Fruit fly (Drosophila melanogaster) whole organism, embryonic: Measurements from ENCODE around the gene thoc7.

Source experiments
- Atf3 ChIP-seq: fragments of 200-800 bp; sonication (Bioruptor generic); optimal IDR thresholded peaks from 3 replicates; lab custom pipeline; 2016; ENCODE audit warnings: missing biosample characterization, missing genetic modification characterization
- CG1024 ChIP-seq: fragments of 200-800 bp; sonication (Bioruptor generic); IDR thresholded peaks from 2 replicates; pipeline ENCODE4 v1.3.6; 2022; ENCODE audit warnings: missing biosample characterization, missing genetic modification characterization
- CG10959 ChIP-seq: fragments of 200-800 bp; sonication (Bioruptor generic); IDR thresholded peaks from 2 replicates; pipeline ENCODE4 v1.3.6; 2022; ENCODE audit warnings: missing biosample characterization, missing genetic modification characterization
- CG11696 ChIP-seq: fragments of 200-800 bp; sonication (Bioruptor generic); IDR thresholded peaks from 2 replicates; pipeline ENCODE4 v1.3.6; 2022; ENCODE audit warnings: missing biosample characterization, missing genetic modification characterization
- CG14441 ChIP-seq: fragments of 200-800 bp; sonication (Bioruptor generic); IDR thresholded peaks from 2 replicates; pipeline ENCODE4 v1.3.6; 2022; ENCODE audit warnings: missing biosample characterization, missing genetic modification characterization
- CG14667 ChIP-seq: fragments of 200-800 bp; sonication (Bioruptor generic); IDR thresholded peaks from 2 replicates; pipeline ENCODE4 v1.3.6; 2022; ENCODE audit warnings: missing biosample characterization, missing genetic modification characterization
- CG14710 ChIP-seq: fragments of 200-800 bp; sonication (Bioruptor generic); optimal IDR thresholded peaks from 3 replicates; lab custom pipeline; 2019; ENCODE audit warnings: missing biosample characterization, mild to moderate bottlenecking, missing genetic modification characterization, moderate library complexity
- CG15696 ChIP-seq: fragments of 200-800 bp; sonication (Bioruptor generic); optimal IDR thresholded peaks from 2 replicates; lab custom pipeline; 2019; ENCODE audit warnings: missing biosample characterization, mild to moderate bottlenecking, missing genetic modification characterization, moderate library complexity
- CG16863 ChIP-seq: fragments of 200-800 bp; sonication (Bioruptor generic); optimal IDR thresholded peaks from 3 replicates; lab custom pipeline; 2016; ENCODE audit warnings: missing biosample characterization, missing genetic modification characterization
- CG17361 ChIP-seq: fragments of 200-800 bp; sonication (Bioruptor generic); IDR thresholded peaks from 3 replicates; pipeline ENCODE4 v1.3.6; 2022; ENCODE audit warnings: missing biosample characterization, missing genetic modification characterization
- CG17385 ChIP-seq: fragments of 200-800 bp; sonication (Bioruptor generic); optimal IDR thresholded peaks from 3 replicates; lab custom pipeline; 2018; ENCODE audit warnings: missing biosample characterization, mild to moderate bottlenecking, missing genetic modification characterization
- CG31224 ChIP-seq: fragments of 200-800 bp; sonication (Bioruptor generic); IDR thresholded peaks from 2 replicates; pipeline ENCODE4 v1.3.6; 2022; ENCODE audit warnings: missing biosample characterization, missing genetic modification characterization
- CG32532 ChIP-seq: fragments of 200-800 bp; sonication (Bioruptor generic); IDR thresholded peaks from 2 replicates; pipeline ENCODE4 v1.3.6; 2022; ENCODE audit warnings: missing biosample characterization, missing genetic modification characterization
- CG3281 ChIP-seq: fragments of 200-800 bp; sonication (Bioruptor generic); optimal IDR thresholded peaks from 3 replicates; lab custom pipeline; 2017; ENCODE audit warnings: missing biosample characterization, mild to moderate bottlenecking, missing genetic modification characterization
- CG33213 ChIP-seq: fragments of 200-800 bp; sonication (Bioruptor generic); optimal IDR thresholded peaks from 3 replicates; lab custom pipeline; 2016; ENCODE audit warnings: missing biosample characterization, missing genetic modification characterization
- CG34224 ChIP-seq: fragments of 200-800 bp; sonication (Bioruptor generic); IDR thresholded peaks from 3 replicates; pipeline ENCODE4 v1.3.6; 2022; ENCODE audit warnings: missing biosample characterization, missing genetic modification characterization; ENCODE audit not compliant: partially characterized antibody
- CG4328 ChIP-seq: fragments of 200-800 bp; sonication (Bioruptor generic); optimal IDR thresholded peaks from 3 replicates; lab custom pipeline; 2017; ENCODE audit warnings: missing biosample characterization, missing genetic modification reagents, missing genetic modification characterization
- CG4424 ChIP-seq: fragments of 200-800 bp; sonication (Bioruptor generic); optimal IDR thresholded peaks from 3 replicates; lab custom pipeline; 2016; ENCODE audit warnings: missing biosample characterization, missing genetic modification characterization
- CG6765 ChIP-seq: fragments of 200-800 bp; sonication (Bioruptor generic); optimal IDR thresholded peaks from 3 replicates; lab custom pipeline; 2017; ENCODE audit warnings: missing biosample characterization, mild to moderate bottlenecking, missing genetic modification characterization
- CG6854 ChIP-seq: fragments of 200-800 bp; sonication (Bioruptor generic); optimal IDR thresholded peaks from 3 replicates; lab custom pipeline; 2017; ENCODE audit warnings: missing biosample characterization, mild to moderate bottlenecking, missing genetic modification characterization
- CG7928 ChIP-seq: fragments of 200-800 bp; sonication (Bioruptor generic); optimal IDR thresholded peaks from 2 replicates; lab custom pipeline; 2017; ENCODE audit warnings: missing biosample characterization, mild to moderate bottlenecking, missing genetic modification characterization
- CG7963 ChIP-seq: fragments of 200-800 bp; sonication (Bioruptor generic); IDR thresholded peaks from 3 replicates; pipeline ENCODE4 v1.3.6; 2022; ENCODE audit warnings: missing biosample characterization, missing genetic modification characterization; ENCODE audit not compliant: partially characterized antibody
- CG8478 ChIP-seq: fragments of >200 bp; optimal IDR thresholded peaks from 2 replicates; lab custom pipeline; 2018
- CG8765 ChIP-seq: fragments of 200-800 bp; sonication (Bioruptor generic); IDR thresholded peaks from 2 replicates; pipeline ENCODE4 v1.3.6; 2022; ENCODE audit warnings: missing biosample characterization, missing genetic modification characterization
- CG9215 ChIP-seq: fragments of 200-800 bp; sonication (Bioruptor generic); IDR thresholded peaks from 2 replicates; pipeline ENCODE4 v1.3.6; 2022; ENCODE audit warnings: missing biosample characterization, missing genetic modification characterization
- CG9932 ChIP-seq: fragments of 200-800 bp; sonication (Bioruptor generic); IDR thresholded peaks from 2 replicates; pipeline ENCODE4 v1.3.6; 2022; ENCODE audit warnings: missing biosample characterization, missing genetic modification characterization
- CHES-1-like ChIP-seq: fragments of 200-800 bp; sonication (Bioruptor generic); optimal IDR thresholded peaks from 2 replicates; lab custom pipeline; 2016; ENCODE audit warnings: missing biosample characterization, missing genetic modification characterization
- CTCF ChIP-seq: fragments of 200-800 bp; sonication (Bioruptor generic); optimal IDR thresholded peaks from 2 replicates; lab custom pipeline; 2017; ENCODE audit warnings: missing biosample characterization, mild to moderate bottlenecking, missing genetic modification characterization, moderate library complexity
- CoRest ChIP-seq: fragments of 200-800 bp; sonication (Bioruptor generic); optimal IDR thresholded peaks from 3 replicates; lab custom pipeline; 2018; ENCODE audit warnings: missing biosample characterization, mild to moderate bottlenecking, missing genetic modification characterization, moderate library complexity
- D19B ChIP-seq: fragments of 200-800 bp; sonication (Bioruptor generic); optimal IDR thresholded peaks from 2 replicates; lab custom pipeline; 2017; ENCODE audit warnings: missing biosample characterization, mild to moderate bottlenecking, missing genetic modification characterization
- Deaf1 ChIP-seq: fragments of 200-800 bp; optimal IDR thresholded peaks from 3 replicates; lab custom pipeline; 2019; ENCODE audit warnings: missing biosample characterization, mild to moderate bottlenecking, missing genetic modification characterization, moderate library complexity
- Dip3 ChIP-seq: fragments of 200-800 bp; sonication (Bioruptor generic); optimal IDR thresholded peaks from 3 replicates; lab custom pipeline; 2016; ENCODE audit warnings: missing biosample characterization, missing genetic modification characterization
- Doc2 ChIP-seq: fragments of 200-800 bp; sonication (Bioruptor generic); IDR thresholded peaks from 2 replicates; pipeline ENCODE4 v1.3.6; 2022; ENCODE audit warnings: missing biosample characterization, missing genetic modification characterization
- Fer1 ChIP-seq: fragments of 200-800 bp; sonication (Bioruptor generic); optimal IDR thresholded peaks from 2 replicates; lab custom pipeline; 2017; ENCODE audit warnings: missing biosample characterization, mild to moderate bottlenecking, missing genetic modification characterization
- HLH54F ChIP-seq: fragments of 200-800 bp; sonication (Bioruptor generic); optimal IDR thresholded peaks from 3 replicates; lab custom pipeline; 2016; ENCODE audit warnings: missing biosample characterization, missing genetic modification characterization
- HmgZ ChIP-seq: fragments of 200-800 bp; sonication (Bioruptor generic); optimal IDR thresholded peaks from 2 replicates; lab custom pipeline; 2018; ENCODE audit warnings: missing biosample characterization, mild to moderate bottlenecking, missing genetic modification characterization
- Max ChIP-seq: fragments of 200-800 bp; sonication (Bioruptor generic); optimal IDR thresholded peaks from 2 replicates; lab custom pipeline; 2016; ENCODE audit warnings: missing biosample characterization, mild to moderate bottlenecking, missing genetic modification characterization
- Rx ChIP-seq: fragments of 200-800 bp; sonication (Bioruptor generic); IDR thresholded peaks from 2 replicates; pipeline ENCODE4 v1.3.6; 2022; ENCODE audit warnings: missing biosample characterization, missing genetic modification characterization
- Sin3A ChIP-seq: fragments of >200 bp; optimal IDR thresholded peaks from 2 replicates; lab custom pipeline; 2018
- Xrp1 ChIP-seq: fragments of 200-800 bp; sonication (Bioruptor generic); IDR thresholded peaks from 2 replicates; pipeline ENCODE4 v1.3.6; 2022; ENCODE audit warnings: missing biosample characterization, missing genetic modification characterization
- az2 ChIP-seq: fragments of 200-800 bp; sonication (Bioruptor generic); optimal IDR thresholded peaks from 3 replicates; lab custom pipeline; 2016; ENCODE audit warnings: missing biosample characterization, missing genetic modification characterization
- corto ChIP-seq: fragments of 200-800 bp; sonication (Bioruptor generic); optimal IDR thresholded peaks from 2 replicates; lab custom pipeline; 2016; ENCODE audit warnings: missing biosample characterization, mild to moderate bottlenecking, missing genetic modification characterization, moderate library complexity
- dati ChIP-seq: fragments of 200-800 bp; sonication (Bioruptor generic); IDR thresholded peaks from 2 replicates; pipeline ENCODE4 v1.3.6; 2022; ENCODE audit warnings: missing biosample characterization, missing genetic modification characterization
- disco-r ChIP-seq: fragments of 200-800 bp; sonication (Bioruptor generic); optimal IDR thresholded peaks from 2 replicates; lab custom pipeline; 2016; ENCODE audit warnings: missing biosample characterization, missing genetic modification characterization
- gcm2 ChIP-seq: fragments of 200-800 bp; sonication (Bioruptor generic); optimal IDR thresholded peaks from 2 replicates; lab custom pipeline; 2016; ENCODE audit warnings: missing biosample characterization, missing genetic modification characterization
- gsb-n ChIP-seq: fragments of 200-800 bp; sonication (Bioruptor generic); optimal IDR thresholded peaks from 3 replicates; lab custom pipeline; 2018; ENCODE audit warnings: missing biosample characterization, mild to moderate bottlenecking, missing genetic modification characterization
- kay ChIP-seq: fragments of 200-800 bp; sonication (Bioruptor generic); optimal IDR thresholded peaks from 2 replicates; lab custom pipeline; 2016; ENCODE audit warnings: missing biosample characterization, missing genetic modification characterization
- lola ChIP-seq, 3 experiments: fragments of >200 bp in 2 of 3; fragments of 200-800 bp in 1 of 3; sonication (Bioruptor generic) in 1 of 3; optimal IDR thresholded peaks; 2 replicates each; lab custom pipeline; 2017 to 2019; ENCODE audit warnings: missing biosample characterization in 3 of 3, missing genetic modification characterization in 3 of 3, mild to moderate bottlenecking in 1 of 3, moderate library complexity in 1 of 3
- peb ChIP-seq: fragments of 200-800 bp; sonication (Bioruptor generic); IDR thresholded peaks from 2 replicates; pipeline ENCODE4 v1.3.6; 2022; ENCODE audit warnings: missing biosample characterization, missing genetic modification characterization
- prd ChIP-seq, 3 experiments: fragments of >200 bp in 2 of 3; fragments of 200-800 bp in 1 of 3; sonication (Bioruptor generic) in 1 of 3; optimal IDR thresholded peaks in 2 of 3; IDR thresholded peaks in 1 of 3; 2 replicates in 2 of 3; 3 replicates in 1 of 3; pipeline versions ENCODE4 v1.3.6 to Lab custom; 2017 to 2022; ENCODE audit warnings: missing biosample characterization in 1 of 3, missing genetic modification characterization in 1 of 3
- pros ChIP-seq: fragments of 200-800 bp; sonication (Bioruptor generic); optimal IDR thresholded peaks from 3 replicates; lab custom pipeline; 2019; ENCODE audit warnings: missing biosample characterization, mild to moderate bottlenecking, missing genetic modification characterization, moderate library complexity
- vvl ChIP-seq: fragments of 200-800 bp; sonication (Bioruptor generic); IDR thresholded peaks from 2 replicates; pipeline ENCODE4 v1.3.6; 2022; ENCODE audit warnings: missing biosample characterization, missing genetic modification characterization

The thoc7 gene

DNA sequence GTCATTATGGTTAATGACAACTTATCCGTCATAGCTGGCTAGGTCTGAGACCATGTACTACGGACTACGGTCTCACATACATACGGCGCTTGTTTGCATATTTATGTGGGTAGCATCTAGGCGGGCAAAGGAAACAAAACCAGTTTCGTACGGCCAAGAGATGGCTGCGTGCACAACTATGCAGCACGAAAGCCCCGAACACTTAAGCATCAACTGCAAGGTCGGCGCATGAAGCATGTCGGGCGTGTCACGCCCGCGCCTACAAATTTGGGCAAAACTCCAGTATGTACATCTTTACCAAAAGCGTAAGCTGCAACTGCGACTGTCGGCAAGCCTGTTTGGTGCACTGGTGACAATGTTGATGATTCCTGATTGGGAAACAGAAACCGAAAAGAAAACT lies 34.5 kb downstream of the thoc7 start (continued):
- TF ChIP-seq gsb-n (tag; lab: Kevin White, UChicago) (no peak), CG1024 (GFP tag; lab: Robert Waterston, UW) (no peak), Max (GFP tag; lab: Kevin White, UChicago) (no peak), CG8765 (no peak), Deaf1 (tag; lab: Kevin White, UChicago) (no peak), dati (GFP tag; lab: Robert Waterston, UW) (no peak), Xrp1 (GFP tag; lab: Robert Waterston, UW) (no peak), Rx (GFP tag; lab: Robert Waterston, UW) (0 out of 2 replicates have a peak, but pooled peaks have one; percentile 3), CoRest (no peak), CG34224 (GFP tag; lab: Robert Waterston, UW) (no peak)
- TF ChIP-seq, all 482 proteins: peak for 23

DNA sequence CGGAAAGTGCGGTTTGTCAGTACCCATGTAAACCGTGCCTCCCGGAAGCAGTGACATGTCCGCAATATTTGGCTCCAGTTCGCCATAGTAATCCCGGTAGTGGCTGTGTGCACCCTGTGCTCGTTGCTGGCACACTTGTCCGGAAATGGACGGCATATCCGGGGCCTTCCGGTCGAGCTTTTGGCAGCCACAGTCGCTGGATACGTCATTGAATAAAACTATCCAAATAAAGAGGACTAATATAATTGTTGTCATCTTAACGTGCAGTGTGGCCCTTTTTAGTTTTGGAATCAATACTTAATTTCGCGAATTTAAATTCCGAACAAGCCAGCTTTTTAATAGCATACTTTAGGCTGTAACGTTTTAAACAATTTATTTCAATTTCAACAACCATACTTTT lies 36.5 kb downstream of the thoc7 start, which contains the start of gene CG7049:
Gene CG7049 (minus strand): TSS at position 280 of the 400 bp plus-strand sequence.
- TF ChIP-seq HmgZ (tag; lab: Kevin White, UChicago) (peak; percentile 18), CG9932 (GFP tag; lab: Robert Waterston, UW) (no peak), HLH54F (no peak), Dip3 (GFP tag; lab: Kevin White, UChicago) (no peak), CG4424 (GFP tag; lab: Kevin White, UChicago) (peak; percentile 5), peb (GFP tag; lab: Robert Waterston, UW) (no peak), CTCF (no peak), CG6854 (no peak), Atf3 (GFP tag; lab: Kevin White, UChicago) (no peak), Fer1 (GFP tag; lab: Kevin White, UChicago) (peak; percentile 3), Sin3A (lab: Kevin White, UChicago) (no peak), CG7928 (GFP tag; lab: Kevin White, UChicago) (no peak), CG9215 (GFP tag; lab: Robert Waterston, UW) (no peak), kay (no peak), CG3281 (GFP tag; lab: Kevin White, UChicago) (peak; percentile 22), CG14710 (tag; lab: Kevin White, UChicago) (peak; percentile 29), CG4328 (GFP tag; lab: Kevin White, UChicago) (no peak), CG11696 (no peak), prd (optimal IDR thresholded peaks at IDR 0.05; lab: Kevin White, UChicago) (no peak), prd (GFP tag; IDR thresholded peaks at IDR 0.05; lab: Robert Waterston, UW) (no peak), CG6765 (GFP tag; lab: Kevin White, UChicago) (no peak), CG31224 (GFP tag; lab: Robert Waterston, UW) (no peak), CG16863 (GFP tag; lab: Kevin White, UChicago) (no peak), CHES-1-like (GFP tag; lab: Kevin White, UChicago) (peak; percentile 4), CG33213 (GFP tag; lab: Kevin White, UChicago) (no peak), disco-r (no peak), CG8478 (lab: Kevin White, UChicago) (no peak), lola (GFP tag; optimal IDR thresholded peaks at IDR 0.05; lab: Kevin White, UChicago) (peak in 1 of 3 experiments; percentile 23), CG17361 (GFP tag; lab: Robert Waterston, UW) (no peak), CG14667 (GFP tag; lab: Robert Waterston, UW) (no peak), pros (no peak), az2 (no peak), CG17385 (no peak), vvl (GFP tag; lab: Robert Waterston, UW) (peak; percentile 33; the same call in 1 of the 2 replicates), D19B (GFP tag; lab: Kevin White, UChicago) (no peak), CG10959 (GFP tag; lab: Robert Waterston, UW) (no peak), CG14441 (GFP tag; lab: Robert Waterston, UW) (no peak), CG7963 (GFP tag; lab: Robert Waterston, UW) (no peak), CG32532 (GFP tag; lab: Robert Waterston, UW) (no peak), CG15696 (no peak), corto (GFP tag; lab: Kevin White, UChicago) (no peak), gcm2 (GFP tag; lab: Kevin White, UChicago) (no peak), Doc2 (GFP tag; lab: Robert Waterston, UW) (no peak)
